Worm (Caenorhabditis elegans) whole organism, late embryonic: ENCODE results near the gene F22F4.4.

Experiments used
- ceh-18 ChIP-seq: sonication (generic microtip); optimal IDR thresholded peaks from 2 replicates; lab custom pipeline; 2016; ENCODE audit warnings: missing genetic modification characterization, missing compliant biosample characterization
- ceh-30 ChIP-seq: fragments of 150-350 bp; optimal IDR thresholded peaks from 2 replicates; lab custom pipeline; 2014; ENCODE audit warnings: missing biosample characterization, missing genetic modification characterization
- ceh-48 ChIP-seq: sonication (generic microtip); optimal IDR thresholded peaks from 2 replicates; lab custom pipeline; 2016; ENCODE audit warnings: missing genetic modification characterization, inconsistent platforms, missing compliant biosample characterization
- dve-1 ChIP-seq: sonication (generic microtip); optimal IDR thresholded peaks from 2 replicates; lab custom pipeline; 2017; ENCODE audit warnings: antibody characterized with exemption, mild to moderate bottlenecking, missing genetic modification characterization, missing compliant biosample characterization
- elt-4 ChIP-seq: sonication (generic microtip); optimal IDR thresholded peaks from 2 replicates; lab custom pipeline; 2016; ENCODE audit warnings: missing genetic modification characterization, missing compliant biosample characterization
- fax-1 ChIP-seq: sonication (generic microtip); optimal IDR thresholded peaks from 2 replicates; lab custom pipeline; 2016; ENCODE audit warnings: missing genotype, missing genetic modification characterization, missing compliant biosample characterization
- hlh-30 ChIP-seq: sonication (generic microtip); optimal IDR thresholded peaks from 2 replicates; lab custom pipeline; 2017; ENCODE audit warnings: antibody characterized with exemption, missing genetic modification characterization, missing compliant biosample characterization; ENCODE audit not compliant: insufficient read depth
- mec-3 ChIP-seq: sonication (generic microtip); optimal IDR thresholded peaks from 2 replicates; lab custom pipeline; 2016; ENCODE audit warnings: borderline replicate concordance, missing genetic modification characterization, missing compliant biosample characterization
- nhr-11 ChIP-seq: fragments of 150-350 bp; optimal IDR thresholded peaks from 2 replicates; lab custom pipeline; 2014; ENCODE audit warnings: missing biosample characterization, missing genetic modification characterization
- ref-2 ChIP-seq: sonication (generic microtip); optimal IDR thresholded peaks from 2 replicates; lab custom pipeline; 2016; ENCODE audit warnings: missing genetic modification characterization, missing compliant biosample characterization
- unc-3 ChIP-seq, 2 experiments: fragments of 200-800 bp in 1 of 2; sonication (Bioruptor generic) in 1 of 2; sonication (generic microtip) in 1 of 2; conservative IDR thresholded peaks in 1 of 2; optimal IDR thresholded peaks in 1 of 2; 2 replicates each; pipeline versions ENCODE4 v1.3.6 to Lab custom; 2016 to 2022; ENCODE audit warnings: missing compliant biosample characterization in 2 of 2, missing genetic modification characterization in 2 of 2, missing genetic modification reagents in 1 of 2
- unc-55 ChIP-seq: sonication (generic microtip); optimal IDR thresholded peaks from 2 replicates; lab custom pipeline; 2017; ENCODE audit warnings: missing biosample characterization, missing genetic modification reagents, missing genetic modification characterization

DNA sequence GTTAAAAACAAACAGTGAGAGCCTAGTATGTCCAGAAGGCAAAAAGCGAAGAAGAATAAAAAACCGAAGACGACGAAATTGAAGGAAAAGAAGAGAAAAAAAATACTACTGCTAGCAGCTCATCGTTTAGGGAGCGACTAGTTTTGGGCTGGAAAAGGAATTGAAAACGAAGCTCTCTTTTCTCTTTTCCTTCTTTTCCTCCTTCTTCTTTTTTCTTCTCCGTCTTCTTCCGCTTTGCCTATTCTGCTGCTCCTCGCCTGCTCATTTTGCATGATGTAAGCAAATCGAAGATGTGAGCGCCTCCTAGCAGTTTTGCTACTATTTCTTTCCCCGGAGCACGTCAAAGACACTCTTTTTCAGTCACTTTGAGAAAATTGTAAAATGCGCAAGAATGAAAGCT is 19.6 kb downstream of the F22F4.4 start:
- TF ChIP-seq unc-55 (no peak), hlh-30 (no peak), unc-3 (GFP tag; conservative IDR thresholded peaks at IDR 0.05; lab: Robert Waterston, UW) (no peak), unc-3 (tag; optimal IDR thresholded peaks at IDR 0.05; lab: Kevin White, UChicago) (no peak), ceh-30 (no peak), mec-3 (tag; lab: Kevin White, UChicago) (no peak), ref-2 (tag; lab: Kevin White, UChicago) (no peak), nhr-11 (no peak), ceh-48 (no peak), dve-1 (tag; lab: Kevin White, UChicago) (no peak), fax-1 (tag; lab: Kevin White, UChicago) (no peak), ceh-18 (no peak), elt-4 (no peak)
